Worm (Caenorhabditis elegans): ENCODE measurements around the gene cfim-2.
A peak's percentile ranks its signal among the peaks of the same experiment; 100 is the strongest.

Gene cfim-2

DNA sequence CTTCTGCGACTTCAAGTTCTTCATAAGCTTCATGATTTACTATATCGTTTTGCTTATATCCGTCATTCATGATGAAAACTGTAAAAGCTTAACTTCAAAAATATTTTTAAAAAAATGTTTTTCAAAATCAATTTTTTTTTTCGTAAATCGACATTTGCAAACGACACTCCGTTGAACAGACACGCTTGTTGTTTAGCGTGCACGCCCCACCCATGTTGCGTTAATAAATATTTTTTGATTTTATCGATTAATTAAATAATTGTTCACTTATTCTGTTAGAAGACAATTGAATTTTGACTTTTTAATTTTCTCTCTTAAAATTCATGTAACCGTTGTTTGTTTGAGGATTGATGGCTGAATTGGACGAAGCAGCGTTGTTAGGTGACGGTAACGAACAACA is at the start of gene cfim-2, which contains the start of gene D1046.2:
cfim-2 (plus strand) TSS at position 335 of the 400 bp plus-strand sequence.
D1046.2 (minus strand) TSS at position 78 of the 400 bp plus-strand sequence.
- no peak for TF ChIP-seq rnt-1 (tag; optimal IDR thresholded peaks at IDR 0.05)
- no peak for TF ChIP-seq npax-4 (tag; optimal IDR thresholded peaks at IDR 0.05)
- no peak for TF ChIP-seq eyg-1 (tag; optimal IDR thresholded peaks at IDR 0.05)
- TF ChIP-seq ceh-30 (tag; optimal IDR thresholded peaks at IDR 0.05) = no peak
- peak; percentile 7 for TF ChIP-seq unc-42 (tag; optimal IDR thresholded peaks at IDR 0.05)
- no peak for TF ChIP-seq elt-2 (tag; optimal IDR thresholded peaks at IDR 0.05)
- no peak for TF ChIP-seq hlh-30 (tag; optimal IDR thresholded peaks at IDR 0.05; ENCODE audit: insufficient read depth)
- TF ChIP-seq zip-5 (tag; optimal IDR thresholded peaks at IDR 0.05) = no peak
- TF ChIP-seq ceh-48 (tag; optimal IDR thresholded peaks at IDR 0.05) = peak; percentile 53
- no peak for TF ChIP-seq pat-9 (tag; optimal IDR thresholded peaks at IDR 0.05)

DNA sequence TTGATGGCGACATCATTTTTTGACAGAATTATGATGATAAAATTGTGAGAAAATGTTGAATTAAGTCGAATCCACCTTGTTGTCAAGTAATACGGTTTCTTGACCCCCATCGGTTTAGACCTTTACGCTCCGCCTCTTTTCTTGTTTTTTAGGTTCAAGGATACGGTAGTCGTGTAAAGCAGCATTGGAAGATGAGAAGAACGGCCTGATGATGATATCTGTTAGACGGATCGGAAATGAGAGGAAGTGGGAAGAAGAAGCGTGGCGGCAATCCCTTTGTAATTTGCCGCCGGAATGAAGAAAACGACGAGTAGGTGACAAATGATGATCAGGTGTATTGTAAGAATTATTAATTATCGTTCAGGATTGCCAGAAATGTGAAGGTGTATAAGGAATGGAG is 46.3 kb upstream of the cfim-2 start, which contains the start of gene npax-4:
npax-4 (minus strand) TSS at position 101 of the 400 bp plus-strand sequence.
- TF ChIP-seq ceh-18 (tag; optimal IDR thresholded peaks at IDR 0.05) = no peak
- no peak for TF ChIP-seq T23F11.4 (GFP tag; optimal IDR thresholded peaks at IDR 0.05)
- no peak for TF ChIP-seq elt-4 (tag; optimal IDR thresholded peaks at IDR 0.05)
- no peak for TF ChIP-seq ref-2 (tag; optimal IDR thresholded peaks at IDR 0.05)
- TF ChIP-seq pha-2 (tag; optimal IDR thresholded peaks at IDR 0.05) = no peak
- no peak for TF ChIP-seq elt-2 (tag; optimal IDR thresholded peaks at IDR 0.05)
- TF ChIP-seq ztf-16 (tag; optimal IDR thresholded peaks at IDR 0.05) = no peak
- TF ChIP-seq ceh-30 (tag; optimal IDR thresholded peaks at IDR 0.05) = no peak
- no peak for TF ChIP-seq ama-1 (optimal IDR thresholded peaks at IDR 0.05)
- no peak for TF ChIP-seq ceh-19 (GFP tag; optimal IDR thresholded peaks at IDR 0.05)
- no peak for TF ChIP-seq che-1 (tag; optimal IDR thresholded peaks at IDR 0.05)

DNA sequence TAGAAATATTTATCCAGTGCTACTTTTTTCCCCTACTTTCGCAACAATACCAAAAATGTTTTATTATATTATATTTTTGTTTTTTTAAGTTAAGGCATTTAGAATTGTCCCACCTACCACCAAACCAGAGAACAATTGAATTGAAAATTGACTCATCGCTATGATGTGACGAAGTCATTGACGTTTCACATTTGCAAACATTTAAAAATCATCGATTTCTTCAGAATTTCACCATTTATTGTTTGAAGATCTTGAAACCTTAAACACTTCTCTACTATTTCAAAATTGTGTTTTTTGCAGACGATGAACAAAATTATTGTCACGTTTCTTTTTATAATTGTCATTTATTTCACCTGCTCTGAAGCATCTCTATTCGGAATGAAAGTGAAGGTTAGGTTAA is 44.9 kb upstream of the cfim-2 start, which contains the start of gene C09G9.8:
C09G9.8 (plus strand) TSS at position 301 of the 400 bp plus-strand sequence.
- TF ChIP-seq elt-2 (tag; optimal IDR thresholded peaks at IDR 0.05) = no peak
- no peak for TF ChIP-seq hlh-13 (GFP tag; optimal IDR thresholded peaks at IDR 0.05)
- TF ChIP-seq nhr-11 (tag; optimal IDR thresholded peaks at IDR 0.05) = no peak
- TF ChIP-seq mec-3 (tag; optimal IDR thresholded peaks at IDR 0.05; ENCODE audit: borderline replicate concordance) = no peak
- TF ChIP-seq ceh-22 (tag; optimal IDR thresholded peaks at IDR 0.05) = no peak
- no peak for TF ChIP-seq unc-55 (GFP tag; optimal IDR thresholded peaks at IDR 0.05)
- no peak for TF ChIP-seq pha-2 (tag; optimal IDR thresholded peaks at IDR 0.05)
- no peak for TF ChIP-seq sox-4 (tag; optimal IDR thresholded peaks at IDR 0.05)
- TF ChIP-seq odd-2 (tag; optimal IDR thresholded peaks at IDR 0.05) = no peak
- TF ChIP-seq ztf-16 (tag; optimal IDR thresholded peaks at IDR 0.05) = no peak
- TF ChIP-seq syd-9 (tag; optimal IDR thresholded peaks at IDR 0.05) = no peak
- no peak for TF ChIP-seq hlh-8 (tag; optimal IDR thresholded peaks at IDR 0.05)
- no peak for TF ChIP-seq nhr-232 (tag; optimal IDR thresholded peaks at IDR 0.05)
- no peak for TF ChIP-seq che-1 (tag; optimal IDR thresholded peaks at IDR 0.05)
- no peak for TF ChIP-seq K09A11.1 (tag; optimal IDR thresholded peaks at IDR 0.05; ENCODE audit: insufficient read depth)
- TF ChIP-seq elt-4 (tag; optimal IDR thresholded peaks at IDR 0.05) = no peak
- no peak for TF ChIP-seq ceh-34 (tag; optimal IDR thresholded peaks at IDR 0.05)
- TF ChIP-seq ceh-24 (tag; optimal IDR thresholded peaks at IDR 0.05) = no peak

DNA sequence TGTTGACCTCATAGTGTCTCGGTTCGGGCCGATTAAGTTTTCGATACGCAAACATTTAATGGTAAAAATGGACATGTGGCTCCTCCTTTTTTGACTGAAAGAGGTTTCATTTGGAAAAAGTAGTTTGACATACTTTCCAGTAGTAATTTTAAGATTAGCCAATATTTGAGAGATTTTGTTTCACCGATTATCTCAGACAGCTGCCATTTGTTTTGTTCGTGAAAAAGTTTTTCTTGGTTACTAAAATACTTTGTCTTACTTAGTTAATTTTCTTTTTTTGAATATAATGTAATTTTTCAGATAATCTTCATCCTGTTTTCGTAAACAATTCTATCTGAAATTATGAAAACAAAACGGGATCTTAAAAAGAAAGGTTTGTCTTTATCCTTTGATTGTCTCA is 39.9 kb upstream of the cfim-2 start, which contains the start of gene C09G9.5:
C09G9.5 (plus strand) TSS at position 301 of the 400 bp plus-strand sequence.
- no peak for TF ChIP-seq ceh-9 (tag; optimal IDR thresholded peaks at IDR 0.05)
- no peak for TF ChIP-seq fkh-10 (GFP tag; optimal IDR thresholded peaks at IDR 0.05)

DNA sequence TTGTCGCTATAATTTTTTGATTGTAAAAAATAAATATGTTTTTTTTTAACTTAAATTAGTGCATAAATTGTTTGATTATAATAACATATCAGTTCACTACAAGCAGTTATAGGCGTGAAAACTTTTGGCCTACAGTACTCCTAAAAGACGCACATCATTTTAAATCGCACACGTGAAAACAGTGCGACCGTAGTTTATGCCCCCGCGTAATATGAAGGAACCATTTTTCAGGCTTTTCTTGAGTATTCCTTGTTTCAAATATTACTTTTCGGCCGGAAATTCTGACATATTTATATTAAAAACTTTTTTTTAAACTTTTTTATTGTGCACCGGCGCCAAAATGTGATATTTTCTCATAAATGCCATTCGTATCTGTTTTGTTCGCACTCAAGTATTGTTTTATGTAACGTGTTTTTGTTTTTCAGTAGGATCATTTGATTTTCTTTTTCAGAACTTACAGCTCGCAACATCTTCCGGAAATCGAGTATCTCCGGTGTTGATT is 37.5 kb upstream of the cfim-2 start, which contains the start of gene oma-1:
oma-1 (plus strand) TSS at position 452 of the 502 bp plus-strand sequence.
- TF ChIP-seq nfya-1 (tag; optimal IDR thresholded peaks at IDR 0.05) = no peak
- TF ChIP-seq T23F11.4 (GFP tag; optimal IDR thresholded peaks at IDR 0.05) = no peak
- no peak for TF ChIP-seq ceh-48 (tag; optimal IDR thresholded peaks at IDR 0.05)
- TF ChIP-seq ceh-22 (tag; optimal IDR thresholded peaks at IDR 0.05) = no peak
- no peak for TF ChIP-seq ceh-30 (tag; optimal IDR thresholded peaks at IDR 0.05)
- TF ChIP-seq eyg-1 (tag; optimal IDR thresholded peaks at IDR 0.05) = no peak
- TF ChIP-seq C38D4.7 (GFP tag; optimal IDR thresholded peaks at IDR 0.05) = no peak
- TF ChIP-seq ceh-6 (GFP tag; optimal IDR thresholded peaks at IDR 0.05) = no peak
- TF ChIP-seq sox-2 (GFP tag; IDR thresholded peaks at IDR 0.05) = no peak
- TF ChIP-seq dve-1 (tag; optimal IDR thresholded peaks at IDR 0.05) = no peak
- no peak for TF ChIP-seq ceh-9 (tag; optimal IDR thresholded peaks at IDR 0.05)
- no peak for TF ChIP-seq fkh-10 (GFP tag; optimal IDR thresholded peaks at IDR 0.05)
- no peak for TF ChIP-seq unc-55 (GFP tag; optimal IDR thresholded peaks at IDR 0.05)
- no peak for TF ChIP-seq ztf-16 (tag; optimal IDR thresholded peaks at IDR 0.05)
